Worm (Caenorhabditis elegans) whole organism, L2 larva: Measurements from ENCODE around the gene pudl-1.

Experiments
- lin-11 ChIP-seq: fragments of 150-350 bp; sonication (generic microtip); optimal IDR thresholded peaks from 2 replicates; lab custom pipeline; 2014; ENCODE audit warnings: missing biosample characterization, missing genetic modification characterization, inconsistent platforms, mixed read lengths
- peb-1 ChIP-seq: fragments of 150-350 bp; optimal IDR thresholded peaks from 2 replicates; lab custom pipeline; 2014; ENCODE audit warnings: missing biosample characterization, missing genetic modification characterization

- no peak for TF ChIP-seq peb-1 (tag; lab: Kevin White, UChicago)
- no peak for TF ChIP-seq lin-11 (tag; lab: Kevin White, UChicago)
Observed at ce11 chrIV:2809208-2809607, 23.5 kb upstream of the pudl-1 start, which contains the start of gene Y54G2A.76.
